Worm (Caenorhabditis elegans): ENCODE measurements around the gene asna-1.

Gene asna-1

DNA sequence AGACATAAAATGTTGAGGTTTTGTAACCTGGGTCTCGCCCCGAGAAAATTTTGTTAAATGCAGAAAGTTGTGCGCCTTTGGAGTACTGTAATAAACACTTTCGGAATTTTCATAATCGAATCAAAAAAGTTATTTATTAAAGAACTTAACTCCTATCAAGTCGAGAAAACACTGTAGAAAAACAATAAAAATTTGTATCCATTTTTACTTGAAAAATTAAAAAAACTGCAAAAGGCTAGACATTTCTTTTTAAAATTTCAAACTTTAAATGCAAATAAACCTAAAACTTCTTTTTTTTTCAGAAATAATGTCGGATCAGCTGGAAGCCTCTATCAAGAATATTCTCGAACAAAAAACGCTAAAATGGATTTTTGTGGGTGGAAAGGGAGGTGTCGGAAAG is at the start of gene asna-1:
Gene asna-1 (plus strand): TSS at position 301 of the 400 bp plus-strand sequence.
- no peak for TF ChIP-seq W03F9.2 (tag; optimal IDR thresholded peaks at IDR 0.05)
- no peak for TF ChIP-seq him-1 (tag; optimal IDR thresholded peaks at IDR 0.05)
- no peak for TF ChIP-seq dao-5 (tag; optimal IDR thresholded peaks at IDR 0.05)

- TF ChIP-seq W03F9.2 (tag; optimal IDR thresholded peaks at IDR 0.05) (no peak), him-1 (tag; optimal IDR thresholded peaks at IDR 0.05) (no peak), dao-5 (tag; optimal IDR thresholded peaks at IDR 0.05) (no peak)
Observed at ce11 chrIII:8845114-8845513, 49.8 kb upstream of the asna-1 start, which contains the start of gene F44E2.6. F44E2.6 (minus strand) TSS chrIII:8845214.

DNA sequence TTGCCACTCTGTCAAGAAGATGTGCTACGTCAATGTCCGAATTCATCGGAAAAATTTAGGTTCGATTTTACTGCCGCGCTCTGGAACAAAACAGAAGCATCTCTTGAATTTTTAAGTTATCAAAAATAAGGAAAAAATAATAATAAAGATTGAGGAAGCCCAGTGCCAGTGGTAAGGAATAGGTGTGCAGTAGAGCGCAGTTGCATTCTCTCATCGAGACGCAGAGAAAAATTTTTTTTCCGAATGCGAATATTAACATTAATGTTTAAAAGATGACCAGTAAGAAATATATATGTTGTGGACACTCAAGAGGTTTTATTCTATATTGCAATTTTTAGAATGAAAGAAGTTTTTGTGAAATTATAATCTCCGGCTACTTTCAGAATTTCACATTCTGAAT is 47.2 kb upstream of the asna-1 start:
- no peak for TF ChIP-seq dao-5 (tag; optimal IDR thresholded peaks at IDR 0.05)
- TF ChIP-seq W03F9.2 (tag; optimal IDR thresholded peaks at IDR 0.05), result peak; percentile 73
- TF ChIP-seq him-1 (tag; optimal IDR thresholded peaks at IDR 0.05), result no peak

ce11 chrIII:8848372-8848771 is 46.5 kb upstream of the asna-1 start, which contains the start of gene F44E2.7:
F44E2.7 (minus strand) TSS chrIII:8848472.
- TF ChIP-seq dao-5 (tag; optimal IDR thresholded peaks at IDR 0.05) (no peak), W03F9.2 (tag; optimal IDR thresholded peaks at IDR 0.05) (no peak), him-1 (tag; optimal IDR thresholded peaks at IDR 0.05) (no peak)

DNA sequence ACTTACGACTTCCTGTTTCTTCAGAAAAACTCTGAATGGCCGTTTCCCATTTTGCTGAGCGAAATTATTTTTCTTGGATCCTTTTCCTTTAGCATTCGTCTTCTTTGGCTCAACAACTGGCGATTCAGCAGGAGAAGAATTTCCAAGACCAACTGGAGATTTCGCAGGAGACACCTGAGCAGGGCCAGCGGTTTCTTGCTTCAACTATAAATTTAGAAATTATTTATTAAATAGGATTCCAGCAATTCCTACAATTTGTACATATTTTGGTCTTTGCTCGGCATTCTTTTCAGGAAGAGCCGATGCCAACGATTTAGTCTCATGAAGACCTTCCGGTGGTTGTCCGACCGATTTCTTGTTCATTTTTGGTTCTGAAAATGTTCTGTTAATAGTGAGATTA is 45.4 kb upstream of the asna-1 start, which contains the start of gene F44E2.8:
Gene F44E2.8 (minus strand): TSS at position 371 of the 400 bp plus-strand sequence.
- no peak for TF ChIP-seq W03F9.2 (tag; optimal IDR thresholded peaks at IDR 0.05)
- no peak for TF ChIP-seq dao-5 (tag; optimal IDR thresholded peaks at IDR 0.05)
- no peak for TF ChIP-seq him-1 (tag; optimal IDR thresholded peaks at IDR 0.05)

- TF ChIP-seq him-1 (tag; optimal IDR thresholded peaks at IDR 0.05) (no peak), W03F9.2 (tag; optimal IDR thresholded peaks at IDR 0.05) (peak; percentile 85)
Observed at ce11 chrIII:8850482-8851047, 44.3 kb upstream of the asna-1 start, which contains the start of gene F44E2.9. F44E2.9 (minus strand) TSS chrIII:8850532.

DNA sequence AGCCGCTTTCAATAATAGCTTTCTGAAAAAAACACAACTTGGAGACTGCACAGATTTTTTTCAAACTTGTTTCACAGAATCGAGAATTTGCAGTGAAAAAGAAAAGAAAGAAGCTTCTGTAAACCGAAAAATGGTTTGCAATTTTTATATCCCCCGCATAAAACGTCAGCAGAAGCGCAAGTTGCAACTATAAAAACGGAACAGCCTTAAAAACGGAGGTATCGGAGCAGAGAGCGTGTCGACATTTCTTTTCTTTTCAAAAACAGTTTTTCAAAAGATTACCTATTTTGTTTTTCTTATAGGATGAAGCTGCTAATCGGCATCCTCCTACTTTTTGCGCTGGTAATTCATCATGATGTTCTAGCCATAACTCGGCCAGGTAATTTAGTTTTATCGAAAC is 42.9 kb upstream of the asna-1 start, which contains the start of gene plg-1:
Gene plg-1 (plus strand): TSS at position 301 of the 400 bp plus-strand sequence.
- TF ChIP-seq W03F9.2 (tag; optimal IDR thresholded peaks at IDR 0.05), result no peak
- no peak for TF ChIP-seq him-1 (tag; optimal IDR thresholded peaks at IDR 0.05)
- no peak for TF ChIP-seq dao-5 (tag; optimal IDR thresholded peaks at IDR 0.05)

ce11 chrIII:8858482-8858881 is 36.4 kb upstream of the asna-1 start:
- TF ChIP-seq him-1 (tag; optimal IDR thresholded peaks at IDR 0.05), result no peak
- no peak for TF ChIP-seq dao-5 (tag; optimal IDR thresholded peaks at IDR 0.05)
- TF ChIP-seq W03F9.2 (tag; optimal IDR thresholded peaks at IDR 0.05), result no peak

- TF ChIP-seq him-1 (tag; optimal IDR thresholded peaks at IDR 0.05) (no peak), dao-5 (tag; optimal IDR thresholded peaks at IDR 0.05) (peak; percentile 45), W03F9.2 (tag; optimal IDR thresholded peaks at IDR 0.05) (peak; percentile 45)
Observed at ce11 chrIII:8865294-8865766, 29.6 kb upstream of the asna-1 start.

DNA sequence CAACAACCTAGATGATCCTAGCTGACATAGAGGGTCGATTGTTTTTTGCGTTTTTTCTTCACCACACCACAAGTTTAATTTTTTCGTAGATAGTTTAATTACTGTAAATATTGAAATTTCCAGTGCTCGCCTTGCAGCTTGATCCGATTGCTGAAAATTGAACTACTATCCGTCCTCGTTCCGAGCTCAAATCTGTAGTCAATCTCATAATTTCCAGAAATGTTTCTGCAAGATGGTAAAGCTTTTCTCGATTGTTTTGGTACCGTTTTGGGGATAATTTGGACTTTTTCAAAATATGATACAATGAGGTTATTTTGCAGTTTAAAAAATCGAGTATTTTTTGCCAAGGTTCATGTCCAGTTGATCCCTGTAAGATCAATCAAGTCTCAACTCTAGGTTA is 28.8 kb upstream of the asna-1 start:
- no peak for TF ChIP-seq W03F9.2 (tag; optimal IDR thresholded peaks at IDR 0.05)
- TF ChIP-seq dao-5 (tag; optimal IDR thresholded peaks at IDR 0.05), result no peak
- no peak for TF ChIP-seq him-1 (tag; optimal IDR thresholded peaks at IDR 0.05)

DNA sequence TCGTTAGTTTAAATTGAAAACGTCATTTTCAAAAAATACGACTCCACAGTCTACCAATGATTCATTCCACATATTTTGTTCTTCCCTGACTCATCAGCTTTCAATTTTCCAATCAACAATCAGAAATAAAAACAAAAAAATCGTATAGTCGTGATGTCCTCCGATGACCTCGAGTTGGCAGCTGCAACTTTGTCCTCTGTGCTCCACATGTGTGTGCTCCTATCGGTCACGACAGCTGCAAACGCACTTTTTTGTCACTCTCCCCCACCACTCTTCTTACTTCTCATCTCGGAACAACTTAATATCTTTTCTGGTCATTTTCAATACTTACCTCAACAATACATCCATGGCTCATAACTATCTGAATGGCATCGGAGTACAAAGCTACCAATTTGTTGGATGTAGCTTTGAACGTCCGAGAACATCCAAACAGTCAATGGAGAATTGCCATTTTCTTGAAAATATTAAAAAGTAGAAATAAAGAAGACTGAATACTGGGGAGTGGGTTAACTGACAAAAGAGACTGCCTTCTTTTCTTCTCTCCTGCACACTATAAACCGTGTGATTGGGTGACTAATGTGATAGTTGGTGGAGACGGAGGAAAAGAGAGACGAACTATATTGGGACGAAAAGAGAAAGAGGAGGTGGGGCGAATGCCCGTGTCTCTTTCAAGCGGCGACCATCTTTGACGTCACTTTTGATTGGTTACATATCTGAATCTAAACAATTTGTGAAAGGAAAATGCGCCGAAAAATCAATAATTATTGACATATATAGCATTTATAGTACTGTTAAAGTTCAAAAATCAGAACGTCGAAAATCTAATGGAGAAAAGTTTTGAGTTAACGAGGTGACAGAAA is 27.7 kb upstream of the asna-1 start:
- no peak for TF ChIP-seq dao-5 (tag; optimal IDR thresholded peaks at IDR 0.05)
- TF ChIP-seq W03F9.2 (tag; optimal IDR thresholded peaks at IDR 0.05), result no peak
- no peak for TF ChIP-seq him-1 (tag; optimal IDR thresholded peaks at IDR 0.05)

- TF ChIP-seq him-1 (tag; optimal IDR thresholded peaks at IDR 0.05) (no peak), dao-5 (tag; optimal IDR thresholded peaks at IDR 0.05) (no peak), W03F9.2 (tag; optimal IDR thresholded peaks at IDR 0.05) (peak; percentile 22)
Observed at ce11 chrIII:8867922-8868655, 26.8 kb upstream of the asna-1 start.

ce11 chrIII:8869663-8870062 is 25.2 kb upstream of the asna-1 start:
- TF ChIP-seq W03F9.2 (tag; optimal IDR thresholded peaks at IDR 0.05), result no peak
- no peak for TF ChIP-seq him-1 (tag; optimal IDR thresholded peaks at IDR 0.05)
- TF ChIP-seq dao-5 (tag; optimal IDR thresholded peaks at IDR 0.05), result no peak

All from whole organism, L4/young adult.